Fruit fly (Drosophila melanogaster) whole organism, embryonic: ENCODE results near the gene haf.
A peak's percentile ranks its signal among the peaks of the same experiment; 100 is the strongest.

ENCODE experiments used
- Bdp1 ChIP-seq: fragments of 200-800 bp; sonication (Bioruptor generic); optimal IDR thresholded peaks from 3 replicates; lab custom pipeline; 2016; ENCODE audit warnings: missing biosample characterization, missing genetic modification characterization
- Bgb ChIP-seq: fragments of 200-800 bp; sonication (Bioruptor generic); IDR thresholded peaks from 2 replicates; pipeline ENCODE4 v1.3.6; 2022; ENCODE audit warnings: missing biosample characterization, missing genetic modification characterization; ENCODE audit not compliant: partially characterized antibody
- CG10543 ChIP-seq: fragments of 200-800 bp; sonication (Bioruptor generic); optimal IDR thresholded peaks from 3 replicates; lab custom pipeline; 2017; ENCODE audit warnings: missing biosample characterization, mild to moderate bottlenecking, missing genetic modification characterization, moderate library complexity
- CG11247 ChIP-seq: fragments of 200-800 bp; sonication (Bioruptor generic); IDR thresholded peaks from 2 replicates; pipeline ENCODE4 v1.3.6; 2022; ENCODE audit warnings: missing biosample characterization, missing genetic modification characterization
- CG11695 ChIP-seq: fragments of 200-800 bp; sonication (Bioruptor generic); IDR thresholded peaks from 3 replicates; pipeline ENCODE4 v1.3.6; 2022; ENCODE audit warnings: missing biosample characterization, missing genetic modification characterization
- CG12391 ChIP-seq: fragments of 200-800 bp; sonication (Bioruptor generic); optimal IDR thresholded peaks from 3 replicates; lab custom pipeline; 2018; ENCODE audit warnings: missing biosample characterization, mild to moderate bottlenecking, missing genetic modification characterization, moderate library complexity
- CG13424 ChIP-seq: fragments of 200-800 bp; sonication (Bioruptor generic); optimal IDR thresholded peaks from 2 replicates; lab custom pipeline; 2019; ENCODE audit warnings: missing biosample characterization, mild to moderate bottlenecking, missing genetic modification characterization, moderate library complexity
- CG13894 ChIP-seq: fragments of 200-800 bp; sonication (Bioruptor generic); optimal IDR thresholded peaks from 3 replicates; lab custom pipeline; 2018; ENCODE audit warnings: missing biosample characterization, mild to moderate bottlenecking, missing genetic modification characterization, moderate library complexity
- CG17612 ChIP-seq: fragments of 200-800 bp; sonication (Bioruptor generic); IDR thresholded peaks from 2 replicates; pipeline ENCODE4 v1.3.6; 2022; ENCODE audit warnings: missing biosample characterization, missing genetic modification characterization
- CG18011 ChIP-seq: fragments of 200-800 bp; sonication (Bioruptor generic); optimal IDR thresholded peaks from 2 replicates; lab custom pipeline; 2017; ENCODE audit warnings: missing biosample characterization, missing genetic modification characterization, mild to moderate bottlenecking, moderate library complexity, missing genotype
- CG1832 ChIP-seq: fragments of 200-800 bp; sonication (Bioruptor generic); optimal IDR thresholded peaks from 2 replicates; lab custom pipeline; 2017; ENCODE audit warnings: missing biosample characterization, mild to moderate bottlenecking, missing genetic modification characterization, inconsistent platforms
- CG2116 ChIP-seq: fragments of 200-800 bp; sonication (Bioruptor generic); optimal IDR thresholded peaks from 3 replicates; lab custom pipeline; 2018; ENCODE audit warnings: missing biosample characterization, mild to moderate bottlenecking, missing genetic modification characterization
- CG30431 ChIP-seq: fragments of 200-800 bp; sonication (Bioruptor generic); optimal IDR thresholded peaks from 2 replicates; lab custom pipeline; 2017; ENCODE audit warnings: missing biosample characterization, missing genetic modification characterization
- CG3065 ChIP-seq: fragments of 200-800 bp; sonication (Bioruptor generic); optimal IDR thresholded peaks from 2 replicates; lab custom pipeline; 2016; ENCODE audit warnings: missing biosample characterization, missing genetic modification characterization
- CG31224 ChIP-seq: fragments of 200-800 bp; sonication (Bioruptor generic); IDR thresholded peaks from 2 replicates; pipeline ENCODE4 v1.3.6; 2022; ENCODE audit warnings: missing biosample characterization, missing genetic modification characterization
- CG3163 ChIP-seq: fragments of 200-800 bp; sonication (Bioruptor generic); optimal IDR thresholded peaks from 3 replicates; lab custom pipeline; 2016; ENCODE audit warnings: missing biosample characterization, missing genetic modification characterization
- CG4424 ChIP-seq: fragments of 200-800 bp; sonication (Bioruptor generic); optimal IDR thresholded peaks from 3 replicates; lab custom pipeline; 2016; ENCODE audit warnings: missing biosample characterization, missing genetic modification characterization
- CG7928 ChIP-seq: fragments of 200-800 bp; sonication (Bioruptor generic); optimal IDR thresholded peaks from 2 replicates; lab custom pipeline; 2017; ENCODE audit warnings: missing biosample characterization, mild to moderate bottlenecking, missing genetic modification characterization
- CG8359 ChIP-seq: fragments of 200-800 bp; sonication (Bioruptor generic); optimal IDR thresholded peaks from 2 replicates; lab custom pipeline; 2017; ENCODE audit warnings: missing biosample characterization, mild to moderate bottlenecking, missing genetic modification characterization, borderline replicate concordance
- CG8478 ChIP-seq: fragments of >200 bp; optimal IDR thresholded peaks from 2 replicates; lab custom pipeline; 2018
- CG9437 ChIP-seq: fragments of 200-800 bp; sonication (Bioruptor generic); optimal IDR thresholded peaks from 2 replicates; lab custom pipeline; 2018; ENCODE audit warnings: missing biosample characterization, mild to moderate bottlenecking, missing genetic modification characterization
- Deaf1 ChIP-seq: fragments of 200-800 bp; optimal IDR thresholded peaks from 3 replicates; lab custom pipeline; 2019; ENCODE audit warnings: missing biosample characterization, mild to moderate bottlenecking, missing genetic modification characterization, moderate library complexity
- Dip3 ChIP-seq: fragments of 200-800 bp; sonication (Bioruptor generic); optimal IDR thresholded peaks from 3 replicates; lab custom pipeline; 2016; ENCODE audit warnings: missing biosample characterization, missing genetic modification characterization
- Dref ChIP-seq: fragments of 200-800 bp; sonication (Bioruptor generic); IDR thresholded peaks from 2 replicates; pipeline ENCODE4 v1.3.6; 2022; ENCODE audit warnings: missing biosample characterization, missing genetic modification characterization
- GATAe ChIP-seq: fragments of 200-800 bp; sonication (Bioruptor generic); conservative IDR thresholded peaks from 2 replicates; pipeline ENCODE4 v1.3.6; 2022; ENCODE audit warnings: missing biosample characterization, missing genetic modification characterization
- HLH3B ChIP-seq: fragments of 200-800 bp; sonication (Bioruptor generic); IDR thresholded peaks from 2 replicates; pipeline ENCODE4 v1.3.6; 2022; ENCODE audit warnings: missing biosample characterization, missing genetic modification characterization
- Hmx ChIP-seq: fragments of 200-800 bp; sonication (Bioruptor generic); optimal IDR thresholded peaks from 2 replicates; lab custom pipeline; 2016; ENCODE audit warnings: missing biosample characterization, missing genetic modification characterization
- Meics ChIP-seq: fragments of 200-800 bp; sonication (Bioruptor generic); optimal IDR thresholded peaks from 2 replicates; lab custom pipeline; 2017; ENCODE audit warnings: missing biosample characterization, mild to moderate bottlenecking, missing genetic modification characterization
- Oli ChIP-seq: fragments of 200-800 bp; sonication (Bioruptor generic); optimal IDR thresholded peaks from 2 replicates; lab custom pipeline; 2018; ENCODE audit warnings: missing biosample characterization, mild to moderate bottlenecking, missing genetic modification characterization, moderate library complexity
- Ssrp ChIP-seq: fragments of 200-800 bp; sonication (Bioruptor generic); optimal IDR thresholded peaks from 2 replicates; lab custom pipeline; 2018; ENCODE audit warnings: missing biosample characterization, mild to moderate bottlenecking, missing genetic modification characterization, moderate library complexity
- al ChIP-seq: fragments of 200-800 bp; sonication (Bioruptor generic); IDR thresholded peaks from 2 replicates; pipeline ENCODE4 v1.3.6; 2022; ENCODE audit warnings: missing biosample characterization, missing genetic modification characterization
- amos ChIP-seq: fragments of 200-800 bp; sonication (Bioruptor generic); IDR thresholded peaks from 2 replicates; pipeline ENCODE4 v1.3.6; 2022; ENCODE audit warnings: missing biosample characterization, missing genetic modification characterization; ENCODE audit not compliant: partially characterized antibody
- ash1 ChIP-seq: fragments of 200-800 bp; sonication (Bioruptor generic); optimal IDR thresholded peaks from 2 replicates; lab custom pipeline; 2018; ENCODE audit warnings: missing biosample characterization, mild to moderate bottlenecking, missing genetic modification characterization
- bcd ChIP-seq: fragments of 200-800 bp; sonication (Bioruptor generic); optimal IDR thresholded peaks from 2 replicates; lab custom pipeline; 2017; ENCODE audit warnings: missing biosample characterization, mild to moderate bottlenecking, missing genetic modification characterization
- cad ChIP-seq: fragments of >200 bp; optimal IDR thresholded peaks from 2 replicates; lab custom pipeline; 2017; ENCODE audit warnings: missing biosample characterization, missing genetic modification characterization
- danr ChIP-seq: fragments of 200-800 bp; sonication (Bioruptor generic); IDR thresholded peaks from 2 replicates; pipeline ENCODE4 v1.3.6; 2022; ENCODE audit warnings: missing biosample characterization, missing genetic modification characterization
- esg ChIP-seq: fragments of 200-800 bp; sonication (Bioruptor generic); conservative IDR thresholded peaks from 2 replicates; pipeline ENCODE4 v1.3.6; 2022; ENCODE audit warnings: missing biosample characterization, missing genetic modification characterization
- eve ChIP-seq, 2 experiments: fragments of >200 bp; optimal IDR thresholded peaks; 2 replicates each; lab custom pipeline; 2017; ENCODE audit warnings: missing biosample characterization in 2 of 2, missing genetic modification characterization in 2 of 2
- fru ChIP-seq: fragments of >200 bp; optimal IDR thresholded peaks from 2 replicates; lab custom pipeline; 2017
- fu2 ChIP-seq: fragments of 200-800 bp; sonication (Bioruptor generic); optimal IDR thresholded peaks from 2 replicates; lab custom pipeline; 2016; ENCODE audit warnings: missing biosample characterization, missing genetic modification characterization
- h ChIP-seq: fragments of >200 bp; optimal IDR thresholded peaks from 2 replicates; lab custom pipeline; 2017
- hkb ChIP-seq, 2 experiments: fragments of 200-800 bp in 1 of 2; fragments of >200 bp in 1 of 2; sonication (Bioruptor generic) in 1 of 2; IDR thresholded peaks in 1 of 2; optimal IDR thresholded peaks in 1 of 2; 2 replicates each; pipeline versions ENCODE4 v1.3.6 to Lab custom; 2017 to 2022; ENCODE audit warnings: missing biosample characterization in 1 of 2, missing genetic modification characterization in 1 of 2
- knrl ChIP-seq: fragments of 200-800 bp; sonication (Bioruptor generic); IDR thresholded peaks from 3 replicates; pipeline ENCODE4 v1.3.6; 2022; ENCODE audit warnings: missing biosample characterization, missing genetic modification characterization; ENCODE audit not compliant: partially characterized antibody
- lola ChIP-seq, 3 experiments: fragments of >200 bp in 2 of 3; fragments of 200-800 bp in 1 of 3; sonication (Bioruptor generic) in 1 of 3; optimal IDR thresholded peaks; 2 replicates each; lab custom pipeline; 2017 to 2019; ENCODE audit warnings: missing biosample characterization in 3 of 3, missing genetic modification characterization in 3 of 3, mild to moderate bottlenecking in 1 of 3, moderate library complexity in 1 of 3
- lov ChIP-seq, 2 experiments: fragments of 200-800 bp in 1 of 2; fragments of >200 bp in 1 of 2; sonication (Bioruptor generic) in 1 of 2; IDR thresholded peaks in 1 of 2; optimal IDR thresholded peaks in 1 of 2; 2 replicates in 1 of 2; 3 replicates in 1 of 2; pipeline versions ENCODE4 v1.3.6 to Lab custom; 2017 to 2022; ENCODE audit warnings: missing biosample characterization in 1 of 2, missing genetic modification characterization in 1 of 2
- repo ChIP-seq: fragments of 200-800 bp; sonication (Bioruptor generic); optimal IDR thresholded peaks from 2 replicates; lab custom pipeline; 2016; ENCODE audit warnings: missing biosample characterization, missing genetic modification characterization
- slbo ChIP-seq: fragments of 200-800 bp; sonication (Bioruptor generic); IDR thresholded peaks from 2 replicates; pipeline ENCODE4 v1.3.6; 2022; ENCODE audit warnings: missing biosample characterization, missing genetic modification characterization
- sug ChIP-seq: fragments of 200-800 bp; optimal IDR thresholded peaks from 2 replicates; lab custom pipeline; 2019; ENCODE audit warnings: missing biosample characterization, mild to moderate bottlenecking, missing genetic modification characterization, moderate library complexity
- vnd ChIP-seq: fragments of 200-800 bp; sonication (Bioruptor generic); IDR thresholded peaks from 3 replicates; pipeline ENCODE4 v1.3.6; 2022; ENCODE audit warnings: missing biosample characterization, missing genetic modification characterization; ENCODE audit not compliant: partially characterized antibody

The haf gene

dm6 chr2L:1643252-1643864 is 88.4 kb downstream of the haf start (continued):
- peak; percentile 94 for TF ChIP-seq Dip3
- peak; percentile 63 for TF ChIP-seq CG3163 (GFP tag; lab: Kevin White, UChicago)
- peak; percentile 96 for TF ChIP-seq CG13894 (tag; lab: Kevin White, UChicago)
- TF ChIP-seq Deaf1 (tag; lab: Kevin White, UChicago) = peak; percentile 88
- peak; percentile 97 for TF ChIP-seq slbo
- peak; percentile 92 for TF ChIP-seq CG31224 (GFP tag; lab: Robert Waterston, UW)
- TF ChIP-seq CG11695 (GFP tag; lab: Robert Waterston, UW) = peak; percentile 98
- TF ChIP-seq esg (GFP tag; lab: Robert Waterston, UW) = peak; percentile 97
- TF ChIP-seq CG13424 (tag; lab: Kevin White, UChicago) = peak; percentile 99
- TF ChIP-seq CG3065 (GFP tag; lab: Kevin White, UChicago) = peak; percentile 81
- no peak for TF ChIP-seq lov (optimal IDR thresholded peaks at IDR 0.05; lab: Kevin White, UChicago)
- TF ChIP-seq lov (GFP tag; IDR thresholded peaks at IDR 0.05; lab: Robert Waterston, UW) = peak; percentile 83; the same call in 2 of the 3 replicates
- peak; percentile 98 for TF ChIP-seq bcd
- no peak for TF ChIP-seq vnd (GFP tag; lab: Robert Waterston, UW)
- peak; percentile 88 for TF ChIP-seq CG30431
- peak; percentile 80 for TF ChIP-seq CG7928 (GFP tag; lab: Kevin White, UChicago)
- peak; percentile 28 for TF ChIP-seq CG8478
- TF ChIP-seq CG2116 (GFP tag; lab: Kevin White, UChicago) = peak; percentile 82
- TF ChIP-seq Oli (tag; lab: Kevin White, UChicago) = peak; percentile 98
- TF ChIP-seq Dref (GFP tag; lab: Robert Waterston, UW) = no peak; the same call in 1 of the 2 replicates
- peak; percentile 93 for TF ChIP-seq CG1832 (GFP tag; lab: Kevin White, UChicago)
- TF ChIP-seq eve (GFP tag; optimal IDR thresholded peaks at IDR 0.05; lab: Kevin White, UChicago) = peak in 1 of 2 experiments; percentile 98
- peak; percentile 89 for TF ChIP-seq CG17612 (GFP tag; lab: Robert Waterston, UW)
- peak; percentile 87 for TF ChIP-seq Hmx (GFP tag; lab: Kevin White, UChicago)
- TF ChIP-seq CG11247 (GFP tag; lab: Robert Waterston, UW) = peak; percentile 95
- TF ChIP-seq sug (tag; lab: Kevin White, UChicago) = peak; percentile 99
- no peak for TF ChIP-seq cad
- no peak for TF ChIP-seq h
- peak; percentile 83 for TF ChIP-seq repo (GFP tag; lab: Kevin White, UChicago)
- peak; percentile 83 for TF ChIP-seq ash1 (GFP tag; lab: Kevin White, UChicago)
- TF ChIP-seq amos = no peak
- TF ChIP-seq danr = peak; percentile 96
- peak; percentile 98 for TF ChIP-seq Meics
- peak; percentile 75 for TF ChIP-seq GATAe
- peak; percentile 57 for TF ChIP-seq Bgb (GFP tag; lab: Robert Waterston, UW)
- TF ChIP-seq Bdp1 (GFP tag; lab: Kevin White, UChicago) = peak; percentile 69
- TF ChIP-seq hkb (optimal IDR thresholded peaks at IDR 0.05; lab: Kevin White, UChicago) = no peak
- TF ChIP-seq hkb (GFP tag; IDR thresholded peaks at IDR 0.05; lab: Robert Waterston, UW) = peak; percentile 98
- TF ChIP-seq CG18011 (GFP tag; lab: Kevin White, UChicago) = peak; percentile 86
- peak in 1 of 3 experiments; percentile 84 for TF ChIP-seq lola (GFP tag; optimal IDR thresholded peaks at IDR 0.05; lab: Kevin White, UChicago)
- TF ChIP-seq CG10543 (GFP tag; lab: Kevin White, UChicago) = peak; percentile 99
- TF ChIP-seq CG12391 (tag; lab: Kevin White, UChicago) = peak; percentile 98
- TF ChIP-seq knrl (GFP tag; lab: Robert Waterston, UW) = no peak
- TF ChIP-seq fu2 (GFP tag; lab: Kevin White, UChicago) = peak; percentile 77
- peak; percentile 97 for TF ChIP-seq CG4424 (GFP tag; lab: Kevin White, UChicago)
- TF ChIP-seq al (GFP tag; lab: Robert Waterston, UW) = peak; percentile 95
- TF ChIP-seq CG8359 = peak; percentile 90
- peak; percentile 96 for TF ChIP-seq Ssrp
- TF ChIP-seq fru = no peak
- TF ChIP-seq HLH3B (GFP tag; lab: Robert Waterston, UW) = peak; percentile 97
- peak; percentile 94 for TF ChIP-seq CG9437 (GFP tag; lab: Kevin White, UChicago)
